Worm (Caenorhabditis elegans): ENCODE results near the gene W03A5.1.

The W03A5.1 gene

ce11 chrIII:5405628-5406084 lies 2.0 kb upstream of the W03A5.1 start, which contains the start of the genes W03A5.2 and Y32H12A.8:
Gene W03A5.2 (plus strand): TSS chrIII:5406034.
Gene Y32H12A.8 (minus strand): TSS chrIII:5406037.
- TF ChIP-seq unc-62 (GFP tag; optimal IDR thresholded peaks at IDR 0.05), result no peak

ce11 chrIII:5406314-5406713 lies 1.4 kb upstream of the W03A5.1 start:
- TF ChIP-seq unc-62 (GFP tag; optimal IDR thresholded peaks at IDR 0.05), result no peak

- no peak for TF ChIP-seq unc-62 (GFP tag; optimal IDR thresholded peaks at IDR 0.05)
These were observed 628 bp upstream of the W03A5.1 start for ce11 chrIII:5407060-5407459.

ce11 chrIII:5413680-5414079 lies 6.0 kb downstream of the W03A5.1 start, which contains the start of gene grl-22:
Gene grl-22 (minus strand): TSS chrIII:5414011.
- no peak for TF ChIP-seq unc-62 (GFP tag; optimal IDR thresholded peaks at IDR 0.05)

ce11 chrIII:5417921-5418320 lies 10.2 kb downstream of the W03A5.1 start:
- no peak for TF ChIP-seq unc-62 (GFP tag; optimal IDR thresholded peaks at IDR 0.05)

- TF ChIP-seq unc-62 (GFP tag; optimal IDR thresholded peaks at IDR 0.05), result no peak
These were observed 11.8 kb downstream of the W03A5.1 start for ce11 chrIII:5419527-5419926.

- no peak for TF ChIP-seq unc-62 (GFP tag; optimal IDR thresholded peaks at IDR 0.05)
These were observed 12.6 kb downstream of the W03A5.1 start for ce11 chrIII:5420276-5420675.

ce11 chrIII:5421406-5421805 lies 13.7 kb downstream of the W03A5.1 start:
- no peak for TF ChIP-seq unc-62 (GFP tag; optimal IDR thresholded peaks at IDR 0.05)

- TF ChIP-seq unc-62 (GFP tag; optimal IDR thresholded peaks at IDR 0.05), result no peak
These were observed 14.9 kb downstream of the W03A5.1 start for ce11 chrIII:5422561-5423103.

- TF ChIP-seq unc-62 (GFP tag; optimal IDR thresholded peaks at IDR 0.05), result no peak
These were observed 16.0 kb downstream of the W03A5.1 start, which contains the start of gene dnj-24 for ce11 chrIII:5423665-5424133. Gene dnj-24 (minus strand): TSS chrIII:5424083.

ce11 chrIII:5424363-5424762 lies 16.7 kb downstream of the W03A5.1 start:
- no peak for TF ChIP-seq unc-62 (GFP tag; optimal IDR thresholded peaks at IDR 0.05)

- no peak for TF ChIP-seq unc-62 (GFP tag; optimal IDR thresholded peaks at IDR 0.05)
These were observed 19.4 kb downstream of the W03A5.1 start for ce11 chrIII:5427096-5427495.

ce11 chrIII:5436306-5436705 lies 28.6 kb downstream of the W03A5.1 start:
- no peak for TF ChIP-seq unc-62 (GFP tag; optimal IDR thresholded peaks at IDR 0.05)

- TF ChIP-seq unc-62 (GFP tag; optimal IDR thresholded peaks at IDR 0.05), result no peak
These were observed 30.4 kb downstream of the W03A5.1 start for ce11 chrIII:5438064-5438463.

- no peak for TF ChIP-seq unc-62 (GFP tag; optimal IDR thresholded peaks at IDR 0.05)
These were observed 32.9 kb downstream of the W03A5.1 start, which contains the start of gene W03A5.6 for ce11 chrIII:5440540-5440939. Gene W03A5.6 (minus strand): TSS chrIII:5440640.

ce11 chrIII:5442711-5443253 lies 35.1 kb downstream of the W03A5.1 start, which contains the start of the genes T24G10.2 and disl-2:
Gene T24G10.2 (minus strand): TSS chrIII:5442761.
Gene disl-2 (plus strand): TSS chrIII:5443167.
- no peak for TF ChIP-seq unc-62 (GFP tag; optimal IDR thresholded peaks at IDR 0.05)

ce11 chrIII:5448177-5448576 lies 40.5 kb downstream of the W03A5.1 start, which contains the start of gene skpt-1:
Gene skpt-1 (minus strand): TSS chrIII:5448395.
- no peak for TF ChIP-seq unc-62 (GFP tag; optimal IDR thresholded peaks at IDR 0.05)

Data from whole organism, dauer.